Worm (Caenorhabditis elegans) whole organism, early embryonic: ENCODE measurements around the gene cnnm-3.

ENCODE experiments used
- aly-1 ChIP-seq: sonication (generic microtip); optimal IDR thresholded peaks from 2 replicates; lab custom pipeline; 2016; ENCODE audit warnings: missing genetic modification characterization, missing compliant biosample characterization
- hmbx-1 ChIP-seq: sonication (generic microtip); optimal IDR thresholded peaks from 2 replicates; lab custom pipeline; 2016; ENCODE audit warnings: mild to moderate bottlenecking, missing genetic modification characterization, missing compliant biosample characterization
- hnd-1 ChIP-seq: sonication (generic microtip); optimal IDR thresholded peaks from 2 replicates; lab custom pipeline; 2016; ENCODE audit warnings: missing genetic modification characterization, missing compliant biosample characterization

- TF ChIP-seq hnd-1 (no peak), hmbx-1 (no peak), aly-1 (tag; lab: Kevin White, UChicago) (no peak)
These were observed 10.5 kb upstream of the cnnm-3 start for ce11 chrX:3056098-3056497.
